Worm (Caenorhabditis elegans) whole organism, L2 larva: ENCODE results near the gene F47B10.3.

Source experiments
- ceh-82 ChIP-seq: fragments of 150-350 bp; optimal IDR thresholded peaks from 2 replicates; lab custom pipeline; 2014; ENCODE audit warnings: missing biosample characterization, missing genetic modification characterization
- egl-27 ChIP-seq: sonication (generic microtip); optimal IDR thresholded peaks from 3 replicates; lab custom pipeline; 2017; ENCODE audit warnings: missing biosample characterization, missing genetic modification reagents, missing genetic modification characterization
- elt-1 ChIP-seq: fragments of 150-350 bp; optimal IDR thresholded peaks from 2 replicates; lab custom pipeline; 2014; ENCODE audit warnings: missing biosample characterization, missing genetic modification characterization
- lin-11 ChIP-seq: fragments of 150-350 bp; sonication (generic microtip); optimal IDR thresholded peaks from 2 replicates; lab custom pipeline; 2014; ENCODE audit warnings: missing biosample characterization, missing genetic modification characterization, inconsistent platforms, mixed read lengths
- nhr-11 ChIP-seq: fragments of 150-350 bp; optimal IDR thresholded peaks from 2 replicates; lab custom pipeline; 2014; ENCODE audit warnings: missing biosample characterization, missing genetic modification characterization
- skn-1 ChIP-seq: sonication (generic microtip); optimal IDR thresholded peaks from 2 replicates; lab custom pipeline; 2017; ENCODE audit warnings: missing biosample characterization, missing genetic modification characterization
- snpc-4 ChIP-seq: fragments of 150-350 bp; optimal IDR thresholded peaks from 2 replicates; lab custom pipeline; 2014; ENCODE audit warnings: missing biosample characterization, missing genetic modification characterization
- unc-62 ChIP-seq: fragments of 150-350 bp; optimal IDR thresholded peaks from 2 replicates; lab custom pipeline; 2014; ENCODE audit warnings: missing biosample characterization, missing genetic modification reagents, missing genetic modification characterization
- zag-1 ChIP-seq: fragments of 150-350 bp; optimal IDR thresholded peaks from 2 replicates; lab custom pipeline; 2014; ENCODE audit warnings: missing biosample characterization, missing genetic modification characterization

ce11 chrX:10844602-10845354, 47.2 kb upstream of the F47B10.3 start, which contains the start of gene C05A9.2:
- TF ChIP-seq ceh-82 (no peak), egl-27 (tag; lab: Kevin White, UChicago) (no peak), snpc-4 (tag; lab: Kevin White, UChicago) (no peak), lin-11 (tag; lab: Kevin White, UChicago) (no peak), nhr-11 (tag; lab: Kevin White, UChicago) (no peak), unc-62 (no peak), zag-1 (no peak), elt-1 (tag; lab: Kevin White, UChicago) (no peak), skn-1 (tag; lab: Kevin White, UChicago) (no peak)
